Worm (Caenorhabditis elegans) whole organism, L2 larva: ENCODE data around the gene C06E2.9.

Experiments
- F13H6.1 ChIP-seq: sonication (generic microtip); optimal IDR thresholded peaks from 2 replicates; lab custom pipeline; 2016; ENCODE audit warnings: missing genetic modification characterization, missing compliant biosample characterization
- ZK546.5 ChIP-seq: sonication (generic microtip); optimal IDR thresholded peaks from 2 replicates; lab custom pipeline; 2017; ENCODE audit warnings: missing biosample characterization, missing genetic modification characterization
- ceh-82 ChIP-seq: fragments of 150-350 bp; optimal IDR thresholded peaks from 2 replicates; lab custom pipeline; 2014; ENCODE audit warnings: missing biosample characterization, missing genetic modification characterization
- lsy-2 ChIP-seq, 2 experiments: fragments of 150-350 bp in 1 of 2; sonication (generic microtip) in 1 of 2; optimal IDR thresholded peaks; 2 replicates each; lab custom pipeline; 2014 to 2017; ENCODE audit warnings: missing biosample characterization in 2 of 2, missing genetic modification characterization in 2 of 2
- nhr-11 ChIP-seq: fragments of 150-350 bp; optimal IDR thresholded peaks from 2 replicates; lab custom pipeline; 2014; ENCODE audit warnings: missing biosample characterization, missing genetic modification characterization
- nhr-129 ChIP-seq: fragments of 150-350 bp; optimal IDR thresholded peaks from 2 replicates; lab custom pipeline; 2014; ENCODE audit warnings: missing biosample characterization, missing genetic modification characterization
- nhr-6 ChIP-seq: fragments of 150-350 bp; optimal IDR thresholded peaks from 2 replicates; lab custom pipeline; 2014; ENCODE audit warnings: missing biosample characterization, missing genetic modification characterization
- unc-39 ChIP-seq: fragments of 150-350 bp; optimal IDR thresholded peaks from 2 replicates; lab custom pipeline; 2014; ENCODE audit warnings: missing biosample characterization, missing genetic modification characterization

- TF ChIP-seq unc-39 (tag; lab: Kevin White, UChicago) (no peak), nhr-6 (tag; lab: Kevin White, UChicago) (no peak), F13H6.1 (tag; lab: Kevin White, UChicago) (no peak), nhr-129 (tag; lab: Kevin White, UChicago) (no peak), ceh-82 (tag; lab: Kevin White, UChicago) (no peak), nhr-11 (tag; lab: Kevin White, UChicago) (no peak), lsy-2 (tag; optimal IDR thresholded peaks at IDR 0.05; lab: Kevin White, UChicago) (no peak), ZK546.5 (tag; lab: Kevin White, UChicago) (no peak)
Measured at ce11 chrX:8891393-8891953, 30.4 kb downstream of the C06E2.9 start.
